Worm (Caenorhabditis elegans) whole organism, midembryonic: ENCODE results near the gene Y54G2A.38.
A peak's percentile ranks its signal among the peaks of the same experiment; 100 is the strongest.
"Not testable (repeated sequence)": the region's sequence is repeated elsewhere in the genome, so short reads cannot be mapped to it uniquely, and the experiment has no call there.

Experiments used
- T22C8.4 ChIP-seq: fragments of 200-800 bp; sonication (Bioruptor generic); IDR thresholded peaks from 2 replicates; pipeline ENCODE4 v1.3.6; 2022; ENCODE audit warnings: missing genetic modification characterization, missing compliant biosample characterization
- cog-1 ChIP-seq: sonication (generic microtip); optimal IDR thresholded peaks from 2 replicates; lab custom pipeline; 2016; ENCODE audit warnings: missing genetic modification characterization, missing compliant biosample characterization
- flt-1 ChIP-seq: fragments of 200-800 bp; sonication (Bioruptor generic); IDR thresholded peaks from 2 replicates; pipeline ENCODE4 v1.3.6; 2022; ENCODE audit warnings: missing genetic modification characterization, missing compliant biosample characterization
- klf-2 ChIP-seq: fragments of 200-800 bp; sonication (Bioruptor generic); conservative IDR thresholded peaks from 2 replicates; pipeline ENCODE4 v1.3.6; 2022; ENCODE audit warnings: missing genetic modification reagents, missing genetic modification characterization, missing compliant biosample characterization
- med-1 ChIP-seq: sonication (generic microtip); optimal IDR thresholded peaks from 2 replicates; lab custom pipeline; 2017; ENCODE audit warnings: missing genetic modification characterization, mild to moderate bottlenecking, missing compliant biosample characterization, antibody characterized with exemption, missing genetic modification reagents; ENCODE audit not compliant: insufficient read depth
- ref-1 ChIP-seq: fragments of 200-800 bp; sonication (Bioruptor generic); conservative IDR thresholded peaks from 2 replicates; pipeline ENCODE4 v1.3.6; 2022; ENCODE audit warnings: missing genetic modification reagents, missing genetic modification characterization, missing compliant biosample characterization
- tab-1 ChIP-seq: fragments of 200-800 bp; sonication (Bioruptor generic); IDR thresholded peaks from 2 replicates; pipeline ENCODE4 v1.3.6; 2022; ENCODE audit warnings: missing genetic modification characterization, missing compliant biosample characterization
- ztf-23 ChIP-seq: fragments of 200-800 bp; sonication (Bioruptor generic); IDR thresholded peaks from 2 replicates; pipeline ENCODE4 v1.3.6; 2022; ENCODE audit warnings: missing genetic modification reagents, missing genetic modification characterization, missing compliant biosample characterization
- ztf-29 ChIP-seq: fragments of 200-800 bp; sonication (Bioruptor generic); IDR thresholded peaks from 2 replicates; pipeline ENCODE4 v1.3.6; 2022; ENCODE audit warnings: missing genetic modification reagents, missing genetic modification characterization, missing compliant biosample characterization

The Y54G2A.38 gene

DNA sequence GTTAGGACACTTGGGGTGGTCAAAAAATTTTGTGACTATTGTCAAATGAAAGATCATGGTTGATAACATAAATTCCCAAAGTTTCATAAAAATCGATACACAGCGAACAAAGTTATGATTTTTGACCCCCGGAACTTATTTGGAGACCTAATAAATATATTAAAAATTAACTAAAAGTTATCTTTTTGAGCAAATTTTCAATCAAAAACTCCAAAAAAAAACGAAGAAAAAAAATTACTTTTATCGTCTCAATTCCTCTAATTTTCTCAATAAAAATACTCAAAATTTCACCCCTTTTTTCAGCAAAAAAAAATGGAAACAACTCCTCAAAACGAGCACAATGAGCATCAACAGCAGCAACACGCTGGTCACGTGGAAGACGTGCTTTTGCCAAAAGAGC lies 29.1 kb downstream of the Y54G2A.38 start, which contains the start of gene atln-1:
Gene atln-1, plus strand, starts transcription at position 301 of the 400 bp plus-strand sequence.
- not testable (repeated sequence) for TF ChIP-seq T22C8.4; ztf-29 (GFP tag; lab: Robert Waterston, UW); ref-1

- no peak for TF ChIP-seq ref-1
Observed at ce11 chrIV:2793956-2794355, 34.7 kb downstream of the Y54G2A.38 start.

ce11 chrIV:2798339-2798738 lies 39.1 kb downstream of the Y54G2A.38 start, which contains the start of gene Y54G2A.52:
TSS of gene Y54G2A.52 (minus strand) at chrIV:2798686.
- TF ChIP-seq med-1 (GFP tag; lab: Kevin White, UChicago): no peak
- TF ChIP-seq ref-1: no peak
- no peak for TF ChIP-seq ztf-29 (GFP tag; lab: Robert Waterston, UW)
- no peak for TF ChIP-seq ztf-23
- TF ChIP-seq T22C8.4: no peak

ce11 chrIV:2799389-2799788 lies 40.1 kb downstream of the Y54G2A.38 start, which contains the start of gene Y54G2A.10:
TSS of gene Y54G2A.10 (plus strand) at chrIV:2799689.
- no peak for TF ChIP-seq tab-1
- no peak for TF ChIP-seq T22C8.4
- TF ChIP-seq klf-2: no peak
- no peak for TF ChIP-seq ztf-29 (GFP tag; lab: Robert Waterston, UW)
- TF ChIP-seq cog-1: no peak
- no peak for TF ChIP-seq med-1 (GFP tag; lab: Kevin White, UChicago)
- no peak for TF ChIP-seq flt-1 (GFP tag; lab: Robert Waterston, UW)
- no peak for TF ChIP-seq ref-1
- TF ChIP-seq ztf-23: no peak

DNA sequence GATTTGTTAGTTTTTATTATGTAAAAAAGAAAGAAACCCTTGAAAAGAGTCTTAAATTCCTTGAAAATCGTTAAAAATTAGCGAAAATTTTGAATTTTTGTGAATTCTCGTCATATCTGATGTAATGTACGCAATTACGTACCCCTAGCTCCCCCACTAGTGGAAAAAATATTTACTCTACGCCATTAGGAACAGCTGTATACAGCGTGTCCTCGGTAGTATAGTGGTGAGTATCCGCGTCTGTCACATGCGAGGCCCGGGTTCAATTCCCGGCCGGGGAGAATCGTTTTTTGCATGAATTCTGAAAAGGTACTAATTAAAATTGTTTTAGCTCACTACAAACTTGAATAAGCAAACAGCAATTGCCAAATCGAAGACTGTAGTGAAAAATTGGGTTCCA lies 40.6 kb downstream of the Y54G2A.38 start:
- TF ChIP-seq cog-1: no peak
- TF ChIP-seq flt-1 (GFP tag; lab: Robert Waterston, UW): no peak
- TF ChIP-seq ztf-23: no peak
- TF ChIP-seq T22C8.4: no peak
- no peak for TF ChIP-seq ref-1
- no peak for TF ChIP-seq med-1 (GFP tag; lab: Kevin White, UChicago)
- TF ChIP-seq tab-1: no peak
- no peak for TF ChIP-seq ztf-29 (GFP tag; lab: Robert Waterston, UW)
- TF ChIP-seq klf-2: no peak

ce11 chrIV:2801004-2801403 lies 41.7 kb downstream of the Y54G2A.38 start:
- TF ChIP-seq ztf-29 (GFP tag; lab: Robert Waterston, UW) (peak; percentile 55; the same call in 1 of the 2 replicates), T22C8.4 (no peak), tab-1 (peak; percentile 69; the same call in 1 of the 2 replicates), ref-1 (no peak), ztf-23 (peak; percentile 69; the same call in 1 of the 2 replicates)

- not testable (repeated sequence) for TF ChIP-seq cog-1, klf-2, ref-1
Observed at ce11 chrIV:2801558-2801957, 42.3 kb downstream of the Y54G2A.38 start, which contains the start of gene Y54G2A.44. TSS of gene Y54G2A.44 (plus strand) at chrIV:2801858.

ce11 chrIV:2802193-2802592 lies 42.9 kb downstream of the Y54G2A.38 start:
- TF ChIP-seq cog-1 (no peak), med-1 (GFP tag; lab: Kevin White, UChicago) (no peak), ref-1 (peak; percentile 54; the same call in 1 of the 2 replicates), ztf-29 (GFP tag; lab: Robert Waterston, UW) (0 out of 2 replicates have a peak, but pooled peaks have one; percentile 14), flt-1 (GFP tag; lab: Robert Waterston, UW) (peak; percentile 63), T22C8.4 (no peak), tab-1 (peak; percentile 75; the same call in 1 of the 2 replicates), ztf-23 (peak; percentile 74; the same call in 1 of the 2 replicates), klf-2 (peak; percentile 61; the same call in 1 of the 2 replicates)

DNA sequence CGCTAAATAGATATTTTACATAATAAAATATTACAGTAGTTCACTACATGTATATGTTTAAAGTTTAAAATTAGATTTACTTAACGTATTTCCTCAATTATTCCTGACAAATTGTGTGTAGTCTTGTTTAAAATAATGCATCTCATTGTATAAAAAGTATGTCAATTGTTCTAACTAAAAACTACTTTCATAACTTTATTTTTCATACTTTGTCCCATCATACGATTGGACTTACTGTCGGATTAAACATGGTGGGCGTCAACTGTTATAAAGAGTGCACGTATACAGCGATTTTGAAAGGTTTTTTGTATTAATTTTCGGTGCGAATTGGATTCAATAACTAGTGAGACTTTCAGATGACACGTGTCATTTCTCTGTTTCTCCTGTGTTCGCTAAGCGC lies 44.4 kb downstream of the Y54G2A.38 start, which contains the start of gene Y54G2A.32:
Gene Y54G2A.32, plus strand, starts transcription at position 301 of the 400 bp plus-strand sequence.
- TF ChIP-seq ztf-23: no peak

- TF ChIP-seq flt-1 (GFP tag; lab: Robert Waterston, UW) (peak; percentile 90), med-1 (GFP tag; lab: Kevin White, UChicago) (no peak), cog-1 (peak; percentile 39), T22C8.4 (peak; percentile 65), ref-1 (peak; percentile 69), ztf-29 (GFP tag; lab: Robert Waterston, UW) (no peak), ztf-23 (peak; percentile 74), tab-1 (peak; percentile 82), klf-2 (no peak)
Observed at ce11 chrIV:2805525-2805924, 46.3 kb downstream of the Y54G2A.38 start, which contains the start of gene Y54G2A.45. TSS of gene Y54G2A.45 (plus strand) at chrIV:2805857.

- peak; percentile 44; the same call in 1 of the 2 replicates for TF ChIP-seq flt-1 (GFP tag; lab: Robert Waterston, UW)
- 0 out of 2 replicates have a peak, but pooled peaks have one; percentile 58 for TF ChIP-seq tab-1
- TF ChIP-seq ztf-23: no peak; the same call in 1 of the 2 replicates
Observed at ce11 chrIV:2808154-2808553, 48.9 kb downstream of the Y54G2A.38 start.

ce11 chrIV:2809208-2809607 lies 49.9 kb downstream of the Y54G2A.38 start, which contains the start of gene Y54G2A.76:
TSS of gene Y54G2A.76 (plus strand) at chrIV:2809410.
- TF ChIP-seq tab-1 (no peak), flt-1 (GFP tag; lab: Robert Waterston, UW) (no peak), ref-1 (no peak), ztf-29 (GFP tag; lab: Robert Waterston, UW) (no peak), cog-1 (no peak), ztf-23 (no peak), klf-2 (no peak), T22C8.4 (no peak), med-1 (GFP tag; lab: Kevin White, UChicago) (no peak)
